Fruit fly (Drosophila melanogaster) whole organism, embryonic: Measurements from ENCODE around the gene CG3348.

Source experiments
- Adf1 ChIP-seq: fragments of 200-800 bp; sonication (Bioruptor generic); IDR thresholded peaks from 2 replicates; pipeline ENCODE4 v1.3.6; 2022; ENCODE audit warnings: missing biosample characterization, missing genetic modification characterization
- B-H2 ChIP-seq: fragments of 200-800 bp; sonication (Bioruptor generic); optimal IDR thresholded peaks from 2 replicates; lab custom pipeline; 2018; ENCODE audit warnings: missing biosample characterization, mild to moderate bottlenecking, missing genetic modification characterization
- BEAF-32 ChIP-seq: fragments of 200-800 bp; sonication (Bioruptor generic); optimal IDR thresholded peaks from 3 replicates; lab custom pipeline; 2017; ENCODE audit warnings: missing biosample characterization, missing genetic modification characterization, mild to moderate bottlenecking, moderate library complexity, missing genetic modification reagents
- Bgb ChIP-seq: fragments of 200-800 bp; sonication (Bioruptor generic); IDR thresholded peaks from 2 replicates; pipeline ENCODE4 v1.3.6; 2022; ENCODE audit warnings: missing biosample characterization, missing genetic modification characterization; ENCODE audit not compliant: partially characterized antibody
- Bteb2 ChIP-seq: fragments of 200-800 bp; sonication (Bioruptor generic); optimal IDR thresholded peaks from 2 replicates; lab custom pipeline; 2016; ENCODE audit warnings: missing biosample characterization, missing genetic modification characterization
- CG14014 ChIP-seq: fragments of 200-800 bp; sonication (Bioruptor generic); IDR thresholded peaks from 2 replicates; pipeline ENCODE4 v1.3.6; 2022; ENCODE audit warnings: missing biosample characterization, missing genetic modification characterization
- CG14710 ChIP-seq: fragments of 200-800 bp; sonication (Bioruptor generic); optimal IDR thresholded peaks from 3 replicates; lab custom pipeline; 2019; ENCODE audit warnings: missing biosample characterization, mild to moderate bottlenecking, missing genetic modification characterization, moderate library complexity
- CG15479 ChIP-seq: fragments of 200-800 bp; sonication (Bioruptor generic); optimal IDR thresholded peaks from 3 replicates; lab custom pipeline; 2019; ENCODE audit warnings: missing biosample characterization, mild to moderate bottlenecking, missing genetic modification characterization, moderate library complexity
- CG17186 ChIP-seq: fragments of 200-800 bp; sonication (Bioruptor generic); optimal IDR thresholded peaks from 3 replicates; lab custom pipeline; 2017; ENCODE audit warnings: missing biosample characterization, missing genetic modification reagents, missing genetic modification characterization
- CG17359 ChIP-seq: fragments of 200-800 bp; sonication (Bioruptor generic); optimal IDR thresholded peaks from 3 replicates; lab custom pipeline; 2018; ENCODE audit warnings: missing biosample characterization, mild to moderate bottlenecking, missing genetic modification characterization, moderate library complexity
- CG32767 ChIP-seq: fragments of 200-800 bp; sonication (Bioruptor generic); IDR thresholded peaks from 2 replicates; pipeline ENCODE4 v1.3.6; 2022; ENCODE audit warnings: missing biosample characterization, missing genetic modification characterization
- CG3281 ChIP-seq: fragments of 200-800 bp; sonication (Bioruptor generic); optimal IDR thresholded peaks from 3 replicates; lab custom pipeline; 2017; ENCODE audit warnings: missing biosample characterization, mild to moderate bottlenecking, missing genetic modification characterization
- CG33213 ChIP-seq: fragments of 200-800 bp; sonication (Bioruptor generic); optimal IDR thresholded peaks from 3 replicates; lab custom pipeline; 2016; ENCODE audit warnings: missing biosample characterization, missing genetic modification characterization
- CG3838 ChIP-seq: fragments of 200-800 bp; sonication (Bioruptor generic); optimal IDR thresholded peaks from 3 replicates; lab custom pipeline; 2016; ENCODE audit warnings: missing biosample characterization, missing genetic modification characterization
- CG3995 ChIP-seq: fragments of 200-800 bp; sonication (Bioruptor generic); optimal IDR thresholded peaks from 3 replicates; lab custom pipeline; 2016; ENCODE audit warnings: missing biosample characterization, missing genetic modification characterization
- CG4404 ChIP-seq: fragments of 200-800 bp; sonication (Bioruptor generic); IDR thresholded peaks from 2 replicates; pipeline ENCODE4 v1.3.6; 2022; ENCODE audit warnings: missing biosample characterization, missing genetic modification characterization
- CG4854 ChIP-seq: fragments of 200-800 bp; sonication (Bioruptor generic); optimal IDR thresholded peaks from 2 replicates; lab custom pipeline; 2016; ENCODE audit warnings: missing biosample characterization, missing genetic modification characterization, inconsistent platforms
- CG6654 ChIP-seq: fragments of 200-800 bp; sonication (Bioruptor generic); optimal IDR thresholded peaks from 2 replicates; lab custom pipeline; 2017; ENCODE audit warnings: missing biosample characterization, mild to moderate bottlenecking, missing genetic modification characterization
- CG7357 ChIP-seq: fragments of 200-800 bp; sonication (Bioruptor generic); IDR thresholded peaks from 3 replicates; pipeline ENCODE4 v1.3.6; 2022; ENCODE audit warnings: missing biosample characterization, missing genetic modification characterization
- CG7963 ChIP-seq: fragments of 200-800 bp; sonication (Bioruptor generic); IDR thresholded peaks from 3 replicates; pipeline ENCODE4 v1.3.6; 2022; ENCODE audit warnings: missing biosample characterization, missing genetic modification characterization; ENCODE audit not compliant: partially characterized antibody
- CG8924 ChIP-seq: fragments of 200-800 bp; optimal IDR thresholded peaks from 3 replicates; lab custom pipeline; 2019; ENCODE audit warnings: missing biosample characterization, mild to moderate bottlenecking, missing genetic modification characterization, moderate library complexity
- CG9876 ChIP-seq: fragments of 200-800 bp; sonication (Bioruptor generic); optimal IDR thresholded peaks from 2 replicates; lab custom pipeline; 2016; ENCODE audit warnings: missing biosample characterization, missing genetic modification characterization
- CoRest ChIP-seq: fragments of 200-800 bp; sonication (Bioruptor generic); optimal IDR thresholded peaks from 3 replicates; lab custom pipeline; 2018; ENCODE audit warnings: missing biosample characterization, mild to moderate bottlenecking, missing genetic modification characterization, moderate library complexity
- Dll ChIP-seq: fragments of 200-800 bp; sonication (Bioruptor generic); IDR thresholded peaks from 4 replicates; pipeline ENCODE4 v1.3.6; 2022; ENCODE audit warnings: missing biosample characterization, missing genetic modification characterization; ENCODE audit not compliant: partially characterized antibody
- Doc2 ChIP-seq: fragments of 200-800 bp; sonication (Bioruptor generic); IDR thresholded peaks from 2 replicates; pipeline ENCODE4 v1.3.6; 2022; ENCODE audit warnings: missing biosample characterization, missing genetic modification characterization
- Dp ChIP-seq: fragments of 200-800 bp; sonication (Bioruptor generic); optimal IDR thresholded peaks from 2 replicates; lab custom pipeline; 2018; ENCODE audit warnings: missing biosample characterization, mild to moderate bottlenecking, missing genetic modification characterization, moderate library complexity
- Fer1 ChIP-seq: fragments of 200-800 bp; sonication (Bioruptor generic); optimal IDR thresholded peaks from 2 replicates; lab custom pipeline; 2017; ENCODE audit warnings: missing biosample characterization, mild to moderate bottlenecking, missing genetic modification characterization
- HHEX ChIP-seq: fragments of 200-800 bp; sonication (Bioruptor generic); optimal IDR thresholded peaks from 3 replicates; lab custom pipeline; 2017; ENCODE audit warnings: missing biosample characterization, mild to moderate bottlenecking, missing genetic modification characterization, missing genetic modification reagents
- HLH4C ChIP-seq: fragments of 200-800 bp; sonication (Bioruptor generic); IDR thresholded peaks from 3 replicates; pipeline ENCODE4 v1.3.6; 2022; ENCODE audit warnings: missing biosample characterization, missing genetic modification characterization; ENCODE audit not compliant: partially characterized antibody
- Lhr ChIP-seq: fragments of 200-800 bp; sonication (Bioruptor generic); optimal IDR thresholded peaks from 3 replicates; lab custom pipeline; 2017; ENCODE audit warnings: mild to moderate bottlenecking, missing biosample characterization, missing genetic modification reagents, missing genetic modification characterization
- NC2α ChIP-seq: fragments of 200-800 bp; sonication (Bioruptor generic); optimal IDR thresholded peaks from 2 replicates; lab custom pipeline; 2016; ENCODE audit warnings: missing biosample characterization, missing genetic modification characterization
- PHDP ChIP-seq: fragments of 200-800 bp; sonication (Bioruptor generic); optimal IDR thresholded peaks from 3 replicates; lab custom pipeline; 2018; ENCODE audit warnings: missing biosample characterization, mild to moderate bottlenecking, missing genetic modification characterization, moderate library complexity
- Sry-β ChIP-seq: fragments of 200-800 bp; sonication (Bioruptor generic); optimal IDR thresholded peaks from 2 replicates; lab custom pipeline; 2018; ENCODE audit warnings: missing biosample characterization, mild to moderate bottlenecking, missing genetic modification characterization, moderate library complexity
- Sry-δ ChIP-seq: fragments of 200-800 bp; sonication (Bioruptor generic); optimal IDR thresholded peaks from 2 replicates; lab custom pipeline; 2016; ENCODE audit warnings: missing biosample characterization, missing genetic modification characterization
- Ssrp ChIP-seq: fragments of 200-800 bp; sonication (Bioruptor generic); optimal IDR thresholded peaks from 2 replicates; lab custom pipeline; 2018; ENCODE audit warnings: missing biosample characterization, mild to moderate bottlenecking, missing genetic modification characterization, moderate library complexity
- cato ChIP-seq: fragments of 200-800 bp; sonication (Bioruptor generic); optimal IDR thresholded peaks from 2 replicates; lab custom pipeline; 2016; ENCODE audit warnings: missing biosample characterization, missing genetic modification characterization, borderline replicate concordance
- da ChIP-seq: fragments of 200-800 bp; sonication (Bioruptor generic); optimal IDR thresholded peaks from 2 replicates; lab custom pipeline; 2016; ENCODE audit warnings: missing biosample characterization, missing genetic modification characterization
- dpn ChIP-seq, 2 experiments: fragments of 200-800 bp; sonication (Bioruptor generic); optimal IDR thresholded peaks; 3 replicates each; lab custom pipeline; 2016; ENCODE audit warnings: missing biosample characterization in 2 of 2, missing genetic modification characterization in 2 of 2
- dysf ChIP-seq: fragments of 200-800 bp; sonication (Bioruptor generic); IDR thresholded peaks from 3 replicates; pipeline ENCODE4 v1.3.6; 2022; ENCODE audit warnings: missing biosample characterization, missing genetic modification characterization
- fru ChIP-seq: fragments of >200 bp; optimal IDR thresholded peaks from 2 replicates; lab custom pipeline; 2017
- hth ChIP-seq: fragments of >200 bp; optimal IDR thresholded peaks from 2 replicates; lab custom pipeline; 2017; ENCODE audit warnings: inconsistent platforms
- insv ChIP-seq, 2 experiments: fragments of 200-800 bp; sonication (Bioruptor generic); optimal IDR thresholded peaks; 3 replicates each; lab custom pipeline; 2016 to 2018; ENCODE audit warnings: missing biosample characterization in 2 of 2, missing genetic modification characterization in 2 of 2
- kni ChIP-seq: fragments of 200-800 bp; sonication (Bioruptor generic); optimal IDR thresholded peaks from 3 replicates; lab custom pipeline; 2017; ENCODE audit warnings: mild to moderate bottlenecking, missing biosample characterization, missing genetic modification reagents, missing genetic modification characterization
- knrl ChIP-seq: fragments of 200-800 bp; sonication (Bioruptor generic); IDR thresholded peaks from 3 replicates; pipeline ENCODE4 v1.3.6; 2022; ENCODE audit warnings: missing biosample characterization, missing genetic modification characterization; ENCODE audit not compliant: partially characterized antibody
- pb ChIP-seq: fragments of 200-800 bp; sonication (Bioruptor generic); optimal IDR thresholded peaks from 3 replicates; lab custom pipeline; 2016; ENCODE audit warnings: missing biosample characterization, missing genetic modification characterization
- schlank ChIP-seq: fragments of 200-800 bp; sonication (Bioruptor generic); optimal IDR thresholded peaks from 2 replicates; lab custom pipeline; 2018; ENCODE audit warnings: missing biosample characterization, mild to moderate bottlenecking, missing genetic modification characterization
- tio ChIP-seq: fragments of 200-800 bp; sonication (Bioruptor generic); optimal IDR thresholded peaks from 2 replicates; lab custom pipeline; 2017; ENCODE audit warnings: missing biosample characterization, missing genetic modification characterization, inconsistent platforms
- tll ChIP-seq, 2 experiments: fragments of 200-800 bp in 1 of 2; fragments of >200 bp in 1 of 2; sonication (Bioruptor generic) in 1 of 2; optimal IDR thresholded peaks; 2 replicates each; lab custom pipeline; 2017 to 2019; ENCODE audit warnings: missing biosample characterization in 2 of 2, missing genetic modification characterization in 2 of 2, mild to moderate bottlenecking in 1 of 2, moderate library complexity in 1 of 2
- twi ChIP-seq: fragments of 200-800 bp; optimal IDR thresholded peaks from 2 replicates; lab custom pipeline; 2019; ENCODE audit warnings: missing biosample characterization, mild to moderate bottlenecking, missing genetic modification characterization, moderate library complexity
- vfl ChIP-seq: fragments of 200-800 bp; sonication (Bioruptor generic); optimal IDR thresholded peaks from 2 replicates; lab custom pipeline; 2016; ENCODE audit warnings: missing biosample characterization, missing genetic modification characterization
- wek ChIP-seq: fragments of 200-800 bp; sonication (Bioruptor generic); optimal IDR thresholded peaks from 3 replicates; lab custom pipeline; 2018; ENCODE audit warnings: missing biosample characterization, mild to moderate bottlenecking, missing genetic modification characterization, moderate library complexity

CG3348 gene

DNA sequence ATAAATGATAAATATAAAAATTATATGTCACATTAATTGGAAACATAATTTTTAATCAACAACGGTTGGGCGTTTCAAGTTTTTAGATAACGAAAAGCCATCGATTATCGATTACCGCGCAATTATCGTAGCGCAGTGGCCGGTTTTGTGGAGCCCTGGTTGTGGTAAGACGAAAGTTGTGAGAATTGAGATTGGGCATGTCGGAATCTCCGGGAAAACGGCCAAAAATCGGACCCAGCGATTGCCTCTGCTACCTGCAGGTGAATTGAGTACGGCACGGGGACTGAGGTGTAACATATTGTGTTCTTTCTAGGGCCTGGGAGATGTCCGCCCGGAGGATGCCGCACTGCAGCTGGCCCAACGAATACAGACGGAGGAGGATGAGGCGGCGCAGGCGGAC lies 8.4 kb downstream of the CG3348 start, which contains the start of gene CG3368 (continued):
- TF ChIP-seq CG17359 (tag; lab: Kevin White, UChicago) (no peak), pb (GFP tag; lab: Kevin White, UChicago) (no peak), Sry-δ (GFP tag; lab: Kevin White, UChicago) (peak; percentile 34), CG15479 (GFP tag; lab: Kevin White, UChicago) (no peak), fru (no peak), wek (GFP tag; lab: Kevin White, UChicago) (no peak), tio (GFP tag; lab: Kevin White, UChicago) (no peak), CG4854 (GFP tag; lab: Kevin White, UChicago) (no peak), CG17186 (peak; percentile 57), kni (no peak), B-H2 (GFP tag; lab: Kevin White, UChicago) (peak; percentile 27), HHEX (GFP tag; lab: Kevin White, UChicago) (no peak), Doc2 (GFP tag; lab: Robert Waterston, UW) (no peak), cato (no peak), CG7963 (GFP tag; lab: Robert Waterston, UW) (peak; percentile 58), knrl (peak; percentile 46), Sry-β (GFP tag; lab: Kevin White, UChicago) (no peak), Dp (GFP tag; lab: Kevin White, UChicago) (peak; percentile 59), CG6654 (GFP tag; lab: Kevin White, UChicago) (no peak), tll (GFP tag; optimal IDR thresholded peaks at IDR 0.05; lab: Kevin White, UChicago) (no peak), CoRest (tag; lab: Kevin White, UChicago) (no peak)

DNA sequence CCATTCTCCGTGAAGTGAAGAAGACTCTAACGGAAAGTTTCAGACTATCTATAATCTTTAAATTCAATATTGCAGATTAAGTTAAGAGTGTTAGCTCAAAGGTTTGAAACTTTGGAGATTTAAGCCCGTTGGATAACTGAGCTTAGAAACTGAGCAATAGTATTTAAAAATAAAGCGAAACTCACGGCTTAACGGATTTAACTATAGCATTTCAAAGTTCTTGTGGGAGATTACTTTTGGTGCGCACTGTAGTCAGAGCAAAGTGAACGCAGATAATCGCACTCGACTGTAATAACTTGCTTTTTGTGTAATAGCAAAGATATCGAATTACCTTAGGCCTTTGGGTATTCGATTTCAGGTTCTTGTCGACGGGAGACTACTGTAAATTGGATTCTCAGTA lies 9.7 kb downstream of the CG3348 start, which contains the start of gene mrt:
Gene mrt (minus strand): TSS at position 376 of the 400 bp plus-strand sequence.
- TF ChIP-seq CG33213 (GFP tag; lab: Kevin White, UChicago): peak; percentile 44
- TF ChIP-seq twi: no peak
- peak; percentile 4 for TF ChIP-seq CG14710 (tag; lab: Kevin White, UChicago)
- TF ChIP-seq Fer1 (GFP tag; lab: Kevin White, UChicago): peak; percentile 46
- peak; percentile 37 for TF ChIP-seq schlank (tag; lab: Kevin White, UChicago)
- TF ChIP-seq CG9876 (GFP tag; lab: Kevin White, UChicago): peak; percentile 17
- peak; percentile 50; the same call in 1 of the 2 replicates for TF ChIP-seq CG14014 (GFP tag; lab: Robert Waterston, UW)
- peak; percentile 43; the same call in 1 of the 3 replicates for TF ChIP-seq CG7357 (GFP tag; lab: Robert Waterston, UW)
- peak; percentile 48 to 49 for TF ChIP-seq dpn (GFP tag; optimal IDR thresholded peaks at IDR 0.05; lab: Kevin White, UChicago)
- peak; percentile 17 for TF ChIP-seq CG3995
- no peak; the same call in 1 of the 2 replicates for TF ChIP-seq CG32767 (GFP tag; lab: Robert Waterston, UW)
- peak; percentile 52 for TF ChIP-seq Bteb2 (GFP tag; lab: Kevin White, UChicago)
- no peak for TF ChIP-seq CG4404 (GFP tag; lab: Robert Waterston, UW)
- TF ChIP-seq hth: no peak
- no peak; the same call in 2 of the 3 replicates for TF ChIP-seq HLH4C
- peak; percentile 45 for TF ChIP-seq Ssrp (tag; lab: Kevin White, UChicago)
- no peak for TF ChIP-seq insv (GFP tag; optimal IDR thresholded peaks at IDR 0.05; lab: Kevin White, UChicago)
- TF ChIP-seq PHDP (tag; lab: Kevin White, UChicago): peak; percentile 54
- no peak for TF ChIP-seq BEAF-32 (GFP tag; lab: Kevin White, UChicago)
- TF ChIP-seq CG3281 (GFP tag; lab: Kevin White, UChicago): peak; percentile 79
- TF ChIP-seq vfl (GFP tag; lab: Kevin White, UChicago): peak; percentile 24
- TF ChIP-seq Bgb: no peak
- no peak for TF ChIP-seq Lhr (GFP tag; lab: Kevin White, UChicago)
- TF ChIP-seq da (GFP tag; lab: Kevin White, UChicago): peak; percentile 6
- no peak for TF ChIP-seq CG3838
- TF ChIP-seq Dll (GFP tag; lab: Robert Waterston, UW): no peak
- TF ChIP-seq CG8924 (tag; lab: Kevin White, UChicago): peak; percentile 52
- TF ChIP-seq NC2α (GFP tag; lab: Kevin White, UChicago): no peak
- TF ChIP-seq dysf (GFP tag; lab: Robert Waterston, UW): peak; percentile 50; the same call in 1 of the 3 replicates
- TF ChIP-seq Adf1 (GFP tag; lab: Robert Waterston, UW): no peak
